Worm (Caenorhabditis elegans) whole organism, L1 larva: Measurements from ENCODE around the gene pno-1.

Experiments used
- C04F5.9 ChIP-seq: sonication (generic microtip); optimal IDR thresholded peaks from 2 replicates; lab custom pipeline; 2016; ENCODE audit warnings: missing genetic modification characterization, missing compliant biosample characterization
- C16A3.4 ChIP-seq: fragments of 150-350 bp; optimal IDR thresholded peaks from 2 replicates; lab custom pipeline; 2014; ENCODE audit warnings: missing biosample characterization, missing genetic modification characterization
- C34B4.2 ChIP-seq: sonication (generic microtip); optimal IDR thresholded peaks from 2 replicates; lab custom pipeline; 2017; ENCODE audit warnings: mild to moderate bottlenecking, missing genetic modification characterization, missing compliant biosample characterization
- F16B12.6 ChIP-seq: fragments of 150-350 bp; optimal IDR thresholded peaks from 2 replicates; lab custom pipeline; 2014; ENCODE audit warnings: missing biosample characterization, missing genetic modification characterization
- Y116A8C.19 ChIP-seq: sonication (generic microtip); optimal IDR thresholded peaks from 2 replicates; lab custom pipeline; 2016; ENCODE audit warnings: missing compliant biosample characterization, missing genetic modification characterization, borderline replicate concordance
- aha-1 ChIP-seq: fragments of 150-350 bp; optimal IDR thresholded peaks from 2 replicates; lab custom pipeline; 2014; ENCODE audit warnings: missing biosample characterization, missing genetic modification characterization
- aly-2 ChIP-seq: fragments of 150-350 bp; optimal IDR thresholded peaks from 2 replicates; lab custom pipeline; 2014; ENCODE audit warnings: missing biosample characterization, missing genetic modification characterization
- ama-1 ChIP-seq: fragments of 150-350 bp; optimal IDR thresholded peaks from 2 replicates; lab custom pipeline; 2014
- blmp-1 ChIP-seq: fragments of 150-350 bp; optimal IDR thresholded peaks from 2 replicates; lab custom pipeline; 2014; ENCODE audit warnings: missing biosample characterization, missing genetic modification characterization
- dpl-1 ChIP-seq, 3 experiments: fragments of 150-350 bp in 2 of 3; sonication (generic microtip) in 1 of 3; optimal IDR thresholded peaks; 2 replicates each; lab custom pipeline; 2014 to 2017; ENCODE audit warnings: missing biosample characterization in 3 of 3, missing genetic modification characterization in 3 of 3, missing genetic modification reagents in 3 of 3
- efl-1 ChIP-seq, 4 experiments: fragments of 150-350 bp; optimal IDR thresholded peaks in 3 of 4; peaks in 1 of 4; 1 replicate in 1 of 4; 2 replicates in 3 of 4; lab custom pipeline; 2014; ENCODE audit warnings: missing biosample characterization in 2 of 4, missing genetic modification characterization in 2 of 4, missing genetic modification reagents in 2 of 4
- efl-3 ChIP-seq: fragments of 200-800 bp; sonication (Bioruptor generic); optimal IDR thresholded peaks from 2 replicates; lab custom pipeline; 2018; ENCODE audit warnings: mild to moderate bottlenecking, missing genetic modification characterization, missing compliant biosample characterization
- egl-27 ChIP-seq, 2 experiments: fragments of 150-350 bp in 1 of 2; sonication (generic microtip); optimal IDR thresholded peaks; 3 replicates each; lab custom pipeline; 2017 to 2018; ENCODE audit warnings: missing biosample characterization in 2 of 2, missing genetic modification characterization in 2 of 2, missing genetic modification reagents in 2 of 2
- elt-2 ChIP-seq: sonication (generic microtip); optimal IDR thresholded peaks from 2 replicates; lab custom pipeline; 2016; ENCODE audit warnings: missing genetic modification characterization, mild to moderate bottlenecking, inconsistent platforms, missing compliant biosample characterization, missing genetic modification reagents
- ets-5 ChIP-seq: fragments of 200-800 bp; sonication (Bioruptor generic); IDR thresholded peaks from 2 replicates; pipeline ENCODE4 v1.3.6; 2022; ENCODE audit warnings: missing genetic modification characterization, missing compliant biosample characterization
- fkh-10 ChIP-seq: sonication (generic microtip); optimal IDR thresholded peaks from 2 replicates; lab custom pipeline; 2017; ENCODE audit warnings: missing biosample characterization, missing genetic modification reagents, missing genetic modification characterization
- fkh-8 ChIP-seq: sonication (generic microtip); optimal IDR thresholded peaks from 2 replicates; lab custom pipeline; 2016; ENCODE audit warnings: mild to moderate bottlenecking, missing genetic modification characterization, missing compliant biosample characterization
- fos-1 ChIP-seq: fragments of 150-350 bp; optimal IDR thresholded peaks from 2 replicates; lab custom pipeline; 2014; ENCODE audit warnings: missing biosample characterization, missing genetic modification characterization
- grh-1 ChIP-seq: fragments of 200-800 bp; sonication (Bioruptor generic); IDR thresholded peaks from 2 replicates; pipeline ENCODE4 v1.3.6; 2022; ENCODE audit warnings: missing genetic modification reagents, missing genetic modification characterization, missing compliant biosample characterization
- hlh-17 ChIP-seq: fragments of 200-800 bp; sonication (Bioruptor generic); optimal IDR thresholded peaks from 2 replicates; lab custom pipeline; 2018; ENCODE audit warnings: missing genetic modification characterization, mild to moderate bottlenecking, missing compliant biosample characterization, moderate library complexity, borderline replicate concordance
- hlh-4 ChIP-seq: sonication (generic microtip); optimal IDR thresholded peaks from 2 replicates; lab custom pipeline; 2016; ENCODE audit warnings: mild to moderate bottlenecking, missing genetic modification characterization, missing compliant biosample characterization
- hpl-2 ChIP-seq: fragments of 150-350 bp; optimal IDR thresholded peaks from 2 replicates; lab custom pipeline; 2014; ENCODE audit warnings: missing biosample characterization, missing genetic modification reagents, missing genetic modification characterization
- irx-1 ChIP-seq: sonication (generic microtip); optimal IDR thresholded peaks from 2 replicates; lab custom pipeline; 2016; ENCODE audit warnings: missing genetic modification characterization, missing compliant biosample characterization
- isw-1 ChIP-seq: fragments of 200-800 bp; sonication (Bioruptor generic); IDR thresholded peaks from 2 replicates; pipeline ENCODE4 v1.3.6; 2022; ENCODE audit warnings: missing genetic modification characterization, missing compliant biosample characterization
- jun-1 ChIP-seq: fragments of 150-350 bp; optimal IDR thresholded peaks from 2 replicates; lab custom pipeline; 2014; ENCODE audit warnings: missing biosample characterization, missing genetic modification reagents, missing genetic modification characterization
- lin-39 ChIP-seq: fragments of 150-350 bp; optimal IDR thresholded peaks from 2 replicates; lab custom pipeline; 2014; ENCODE audit warnings: missing biosample characterization, missing genetic modification reagents, missing genetic modification characterization
- mab-9 ChIP-seq: fragments of 200-800 bp; sonication (Bioruptor generic); IDR thresholded peaks from 2 replicates; pipeline ENCODE4 v1.3.6; 2022; ENCODE audit warnings: missing genetic modification reagents, missing genetic modification characterization, missing compliant biosample characterization
- mdl-1 ChIP-seq, 2 experiments: fragments of 150-350 bp; optimal IDR thresholded peaks; 2 replicates each; lab custom pipeline; 2014 to 2017; ENCODE audit warnings: missing biosample characterization in 2 of 2, missing genetic modification characterization in 2 of 2, inconsistent platforms in 1 of 2
- nhr-12 ChIP-seq: sonication (generic microtip); optimal IDR thresholded peaks from 2 replicates; lab custom pipeline; 2017; ENCODE audit warnings: missing biosample characterization, missing genetic modification characterization
- nhr-19 ChIP-seq: fragments of 200-800 bp; sonication (Bioruptor generic); conservative IDR thresholded peaks from 2 replicates; pipeline ENCODE4 v1.3.6; 2022; ENCODE audit warnings: missing genetic modification characterization, missing compliant biosample characterization
- nhr-20 ChIP-seq: sonication (generic microtip); optimal IDR thresholded peaks from 2 replicates; lab custom pipeline; 2016; ENCODE audit warnings: mild to moderate bottlenecking, missing genetic modification characterization, missing compliant biosample characterization
- nhr-237 ChIP-seq: fragments of 150-350 bp; optimal IDR thresholded peaks from 2 replicates; lab custom pipeline; 2014; ENCODE audit warnings: missing biosample characterization, missing genetic modification characterization
- nhr-28 ChIP-seq: fragments of 150-350 bp; optimal IDR thresholded peaks from 2 replicates; lab custom pipeline; 2014; ENCODE audit warnings: missing biosample characterization, missing genetic modification characterization
- nhr-84 ChIP-seq: sonication (generic microtip); optimal IDR thresholded peaks from 2 replicates; lab custom pipeline; 2017; ENCODE audit warnings: missing biosample characterization, missing genetic modification characterization
- nhr-90 ChIP-seq: sonication (generic microtip); optimal IDR thresholded peaks from 2 replicates; lab custom pipeline; 2016; ENCODE audit warnings: mild to moderate bottlenecking, missing genetic modification characterization, missing compliant biosample characterization; ENCODE audit not compliant: poor library complexity
- pax-3 ChIP-seq: fragments of 200-800 bp; sonication (Bioruptor generic); optimal IDR thresholded peaks from 2 replicates; lab custom pipeline; 2018; ENCODE audit warnings: mild to moderate bottlenecking, missing genetic modification characterization, moderate library complexity, missing compliant biosample characterization
- pqm-1 ChIP-seq: sonication (generic microtip); optimal IDR thresholded peaks from 3 replicates; lab custom pipeline; 2017; ENCODE audit warnings: missing biosample characterization, missing genetic modification characterization
- rnt-1 ChIP-seq: sonication (generic microtip); optimal IDR thresholded peaks from 2 replicates; lab custom pipeline; 2016; ENCODE audit warnings: mild to moderate bottlenecking, missing genetic modification characterization, moderate library complexity, missing compliant biosample characterization
- snpc-4 ChIP-seq: fragments of 150-350 bp; optimal IDR thresholded peaks from 2 replicates; lab custom pipeline; 2014; ENCODE audit warnings: missing biosample characterization, missing genetic modification characterization
- sox-4 ChIP-seq: sonication (generic microtip); optimal IDR thresholded peaks from 2 replicates; lab custom pipeline; 2016; ENCODE audit warnings: missing genetic modification characterization, missing compliant biosample characterization
- sup-37 ChIP-seq: fragments of 200-800 bp; sonication (Bioruptor generic); optimal IDR thresholded peaks from 2 replicates; lab custom pipeline; 2018; ENCODE audit warnings: mild to moderate bottlenecking, missing genetic modification characterization, missing compliant biosample characterization
- swsn-7 ChIP-seq: sonication (generic microtip); optimal IDR thresholded peaks from 2 replicates; lab custom pipeline; 2016; ENCODE audit warnings: missing genetic modification characterization, missing compliant biosample characterization
- tbx-2 ChIP-seq: sonication (generic microtip); optimal IDR thresholded peaks from 2 replicates; lab custom pipeline; 2016; ENCODE audit warnings: missing genetic modification characterization, missing compliant biosample characterization
- tlp-1 ChIP-seq: fragments of 150-350 bp; optimal IDR thresholded peaks from 2 replicates; lab custom pipeline; 2014; ENCODE audit warnings: missing biosample characterization, missing genetic modification characterization
- unc-30 ChIP-seq: sonication (generic microtip); optimal IDR thresholded peaks from 2 replicates; lab custom pipeline; 2017; ENCODE audit warnings: missing biosample characterization, missing genetic modification characterization
- unc-62 ChIP-seq: fragments of 150-350 bp; optimal IDR thresholded peaks from 2 replicates; lab custom pipeline; 2014; ENCODE audit warnings: missing biosample characterization, missing genetic modification reagents, missing genetic modification characterization
- unc-86 ChIP-seq: sonication (generic microtip); optimal IDR thresholded peaks from 2 replicates; lab custom pipeline; 2016; ENCODE audit warnings: missing genetic modification characterization, missing compliant biosample characterization
- xbp-1 ChIP-seq: sonication (generic microtip); optimal IDR thresholded peaks from 2 replicates; lab custom pipeline; 2016; ENCODE audit warnings: missing genetic modification characterization, missing compliant biosample characterization
- ztf-4 ChIP-seq: fragments of 150-350 bp; optimal IDR thresholded peaks from 2 replicates; lab custom pipeline; 2014; ENCODE audit warnings: missing biosample characterization, missing genetic modification characterization

The pno-1 gene

ce11 chrII:9717904-9718303 lies 24.8 kb downstream of the pno-1 start, which contains the start of gene Y53C12A.6:
Y53C12A.6 (minus strand) TSS chrII:9718004.
- TF ChIP-seq C04F5.9 (no peak), jun-1 (tag; lab: Kevin White, UChicago) (no peak), fkh-10 (GFP tag; lab: Kevin White, UChicago) (no peak), pqm-1 (tag; lab: Kevin White, UChicago) (no peak), hlh-17 (GFP tag; lab: Kevin White, UChicago) (no peak), grh-1 (GFP tag; lab: Robert Waterston, UW) (no peak), hlh-4 (tag; lab: Kevin White, UChicago) (no peak), aly-2 (tag; lab: Kevin White, UChicago) (no peak), sox-4 (tag; lab: Kevin White, UChicago) (no peak), egl-27 (tag; optimal IDR thresholded peaks at IDR 0.05; lab: Kevin White, UChicago) (no peak), efl-1 (optimal IDR thresholded peaks at IDR 0.05; lab: Kevin White, UChicago) (no peak), efl-1 (GFP tag; optimal IDR thresholded peaks at IDR 0.05 in 1 of 2; lab: Kevin White, UChicago) (no peak), snpc-4 (tag; lab: Kevin White, UChicago) (no peak), efl-3 (GFP tag; lab: Kevin White, UChicago) (no peak), swsn-7 (tag; lab: Kevin White, UChicago) (no peak), lin-39 (no peak), unc-86 (no peak), elt-2 (tag; lab: Kevin White, UChicago) (no peak), C34B4.2 (tag; lab: Kevin White, UChicago) (no peak), Y116A8C.19 (no peak), tlp-1 (tag; lab: Kevin White, UChicago) (no peak)

DNA sequence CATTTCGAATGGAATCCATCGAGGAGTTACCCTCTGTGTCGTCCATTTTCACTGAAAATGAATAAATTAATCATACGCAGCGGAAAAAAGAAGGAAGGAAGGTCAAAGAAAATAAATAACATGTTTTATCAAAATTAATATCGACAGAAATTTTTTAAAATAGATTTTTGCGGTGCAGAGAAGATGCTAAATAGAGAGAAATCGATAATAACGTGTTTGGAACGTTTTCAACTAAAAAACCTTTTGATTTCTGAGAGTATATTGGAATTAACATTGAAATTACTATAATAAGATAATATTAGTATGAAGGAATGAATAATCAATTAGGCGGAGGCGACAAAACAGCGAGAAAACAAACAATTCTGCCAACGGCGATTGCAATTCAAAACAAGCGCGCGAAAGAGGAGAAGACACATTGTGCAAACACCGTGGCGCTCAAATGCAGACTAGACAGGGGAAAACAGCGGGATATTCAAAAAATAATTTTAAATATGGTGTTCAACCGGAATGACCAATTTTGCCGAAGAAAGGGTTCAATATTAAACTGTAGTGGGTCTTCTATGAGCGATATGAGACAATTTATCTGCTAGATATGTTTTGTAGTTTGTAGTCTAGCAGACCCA lies 26.2 kb downstream of the pno-1 start, which contains the start of gene wee-1.3:
TSS of gene wee-1.3 (minus strand) at position 51 of the 623 bp plus-strand sequence.
- TF ChIP-seq C16A3.4 (tag; lab: Kevin White, UChicago) (peak; percentile 91), unc-86 (peak; percentile 72), fos-1 (tag; lab: Kevin White, UChicago) (peak; percentile 37), xbp-1 (tag; lab: Kevin White, UChicago) (peak; percentile 83), efl-3 (GFP tag; lab: Kevin White, UChicago) (no peak), dpl-1 (GFP tag; optimal IDR thresholded peaks at IDR 0.05; lab: Kevin White, UChicago) (peak; percentile 99 to 100 (median 99)), aha-1 (no peak), ets-5 (no peak), unc-62 (GFP tag; lab: Kevin White, UChicago) (no peak), F16B12.6 (tag; lab: Kevin White, UChicago) (peak; percentile 99), ama-1 (lab: Kevin White, UChicago) (no peak), nhr-12 (tag; lab: Kevin White, UChicago) (no peak), tbx-2 (tag; lab: Kevin White, UChicago) (peak; percentile 82), hpl-2 (GFP tag; lab: Kevin White, UChicago) (no peak), fkh-10 (GFP tag; lab: Kevin White, UChicago) (no peak), elt-2 (tag; lab: Kevin White, UChicago) (peak; percentile 7), hlh-17 (GFP tag; lab: Kevin White, UChicago) (no peak), nhr-237 (tag; lab: Kevin White, UChicago) (peak; percentile 50), blmp-1 (tag; lab: Kevin White, UChicago) (peak; percentile 77), nhr-20 (tag; lab: Kevin White, UChicago) (peak; percentile 88), nhr-84 (tag; lab: Kevin White, UChicago) (no peak), sox-4 (tag; lab: Kevin White, UChicago) (peak; percentile 21), pax-3 (tag; lab: Kevin White, UChicago) (peak; percentile 44), irx-1 (tag; lab: Kevin White, UChicago) (peak; percentile 61), C04F5.9 (peak; percentile 81), nhr-90 (tag; lab: Kevin White, UChicago) (peak; percentile 78), grh-1 (GFP tag; lab: Robert Waterston, UW) (peak; percentile 62), sup-37 (GFP tag; lab: Kevin White, UChicago) (no peak), nhr-28 (tag; lab: Kevin White, UChicago) (no peak), ztf-4 (tag; lab: Kevin White, UChicago) (peak; percentile 35), tlp-1 (tag; lab: Kevin White, UChicago) (no peak), isw-1 (GFP tag; lab: Robert Waterston, UW) (peak; percentile 79), fkh-8 (tag; lab: Kevin White, UChicago) (peak; percentile 75), mab-9 (GFP tag; lab: Robert Waterston, UW) (peak; percentile 60; the same call in 1 of the 2 replicates), mdl-1 (tag; optimal IDR thresholded peaks at IDR 0.05; lab: Kevin White, UChicago) (peak in 1 of 2 experiments; percentile 77), nhr-19 (peak; percentile 79), hlh-4 (tag; lab: Kevin White, UChicago) (no peak), unc-30 (tag; lab: Kevin White, UChicago) (no peak), rnt-1 (tag; lab: Kevin White, UChicago) (peak; percentile 90)
